Fruit fly (Drosophila melanogaster) whole organism, wandering third instar larva: ENCODE data around the gene CG8509.

ENCODE experiments used
- Abd-B ChIP-seq: fragments of >200 bp; optimal IDR thresholded peaks from 2 replicates; lab custom pipeline; 2017; ENCODE audit warnings: missing biosample characterization, missing genetic modification characterization
- CG32264 ChIP-seq: fragments of 200-800 bp; sonication (Bioruptor generic); optimal IDR thresholded peaks from 2 replicates; lab custom pipeline; 2016; ENCODE audit warnings: missing biosample characterization, missing genetic modification characterization
- CG9705 ChIP-seq: fragments of 200-800 bp; sonication (Bioruptor generic); optimal IDR thresholded peaks from 2 replicates; lab custom pipeline; 2018; ENCODE audit warnings: missing biosample characterization, mild to moderate bottlenecking, missing genetic modification characterization
- CrebA ChIP-seq: fragments of 200-800 bp; sonication (Bioruptor generic); optimal IDR thresholded peaks from 2 replicates; lab custom pipeline; 2016; ENCODE audit warnings: missing biosample characterization, mild to moderate bottlenecking, missing genetic modification characterization, borderline replicate concordance
- Dfd ChIP-seq: fragments of >200 bp; optimal IDR thresholded peaks from 2 replicates; lab custom pipeline; 2017; ENCODE audit warnings: missing biosample characterization, missing genetic modification characterization
- Dif ChIP-seq: fragments of 200-275, 200-300 bp; sonication (Bioruptor generic); optimal IDR thresholded peaks from 2 replicates; lab custom pipeline; 2018; ENCODE audit warnings: missing biosample characterization, missing genetic modification characterization; ENCODE audit not compliant: partially characterized antibody
- GATAd ChIP-seq: sonication (Bioruptor generic); optimal IDR thresholded peaks from 2 replicates; lab custom pipeline; 2016; ENCODE audit warnings: missing biosample characterization, missing genetic modification characterization
- HLH106 ChIP-seq: fragments of 200-800 bp; optimal IDR thresholded peaks from 3 replicates; lab custom pipeline; 2019; ENCODE audit warnings: missing biosample characterization, mild to moderate bottlenecking, missing genetic modification characterization, moderate library complexity
- Hnf4 ChIP-seq: fragments of 200-800 bp; sonication (Bioruptor generic); optimal IDR thresholded peaks from 2 replicates; lab custom pipeline; 2016; ENCODE audit warnings: missing biosample characterization, mild to moderate bottlenecking, missing genetic modification characterization
- Hr78 ChIP-seq: fragments of >200 bp; optimal IDR thresholded peaks from 2 replicates; lab custom pipeline; 2017; ENCODE audit warnings: missing biosample characterization, missing genetic modification characterization
- Hr83 ChIP-seq: fragments of 200-300 bp; sonication (Bioruptor generic); optimal IDR thresholded peaks from 2 replicates; lab custom pipeline; 2016; ENCODE audit warnings: missing biosample characterization, mild to moderate bottlenecking, missing genetic modification characterization, moderate library complexity; ENCODE audit not compliant: poor library complexity, severe bottlenecking
- Mio ChIP-seq: sonication (Bioruptor generic); optimal IDR thresholded peaks from 2 replicates; lab custom pipeline; 2016; ENCODE audit warnings: missing biosample characterization, missing genetic modification characterization
- Myc ChIP-seq: fragments of >200 bp; optimal IDR thresholded peaks from 2 replicates; lab custom pipeline; 2017
- N ChIP-seq: fragments of >200 bp; optimal IDR thresholded peaks from 2 replicates; lab custom pipeline; 2018; ENCODE audit warnings: missing biosample characterization, missing external identifiers, missing genetic modification characterization
- OdsH ChIP-seq: fragments of 200-800 bp; sonication (Bioruptor generic); optimal IDR thresholded peaks from 2 replicates; lab custom pipeline; 2016; ENCODE audit warnings: missing biosample characterization, mild to moderate bottlenecking, missing genetic modification characterization
- Rel ChIP-seq, 2 experiments: fragments of 200-800 bp; sonication (Bioruptor generic) in 1 of 2; optimal IDR thresholded peaks; 2 replicates in 1 of 2; 3 replicates in 1 of 2; lab custom pipeline; 2016 to 2019; ENCODE audit warnings: mild to moderate bottlenecking in 2 of 2, missing biosample characterization in 2 of 2, missing genetic modification characterization in 2 of 2, moderate library complexity in 1 of 2
- Sp1 ChIP-seq: fragments of 200-800 bp; sonication (Bioruptor generic); optimal IDR thresholded peaks from 3 replicates; lab custom pipeline; 2019; ENCODE audit warnings: missing biosample characterization, mild to moderate bottlenecking, missing genetic modification characterization, moderate library complexity
- Vsx2 ChIP-seq: fragments of 200-300, 225-300 bp; sonication (Bioruptor generic); optimal IDR thresholded peaks from 2 replicates; lab custom pipeline; 2018; ENCODE audit warnings: missing biosample characterization, missing genetic modification characterization; ENCODE audit not compliant: partially characterized antibody
- br ChIP-seq: fragments of 200-800 bp; sonication (Bioruptor generic); optimal IDR thresholded peaks from 2 replicates; lab custom pipeline; 2016; ENCODE audit warnings: missing biosample characterization, missing genetic modification characterization
- brk ChIP-seq: fragments of 200-800 bp; sonication (Bioruptor generic); optimal IDR thresholded peaks from 2 replicates; lab custom pipeline; 2016; ENCODE audit warnings: missing biosample characterization, mild to moderate bottlenecking, missing genetic modification characterization
- dl ChIP-seq, 2 experiments: fragments of 175-275, 200-275 bp in 1 of 2; fragments of 200-275 bp in 1 of 2; sonication (Bioruptor generic); optimal IDR thresholded peaks; lab custom pipeline; 2018; ENCODE audit warnings: mild to moderate bottlenecking in 2 of 2, missing biosample characterization in 2 of 2, missing genetic modification characterization in 2 of 2, moderate library complexity in 2 of 2; ENCODE audit not compliant: partially characterized antibody in 2 of 2, insufficient read depth in 1 of 2
- dmrt93B ChIP-seq: fragments of 200-800 bp; sonication (Bioruptor generic); optimal IDR thresholded peaks from 2 replicates; lab custom pipeline; 2018; ENCODE audit warnings: missing biosample characterization, mild to moderate bottlenecking, missing genetic modification characterization
- dsf ChIP-seq: sonication (Bioruptor generic); optimal IDR thresholded peaks from 2 replicates; lab custom pipeline; 2016; ENCODE audit warnings: missing biosample characterization, missing genetic modification characterization, borderline replicate concordance
- ey ChIP-seq: fragments of 200-800 bp; sonication (Bioruptor generic); optimal IDR thresholded peaks from 2 replicates; lab custom pipeline; 2016; ENCODE audit warnings: missing biosample characterization, missing genetic modification characterization
- foxo ChIP-seq, 2 experiments: fragments of 200-800 bp; sonication (Bioruptor generic); optimal IDR thresholded peaks; 2 replicates in 1 of 2; 3 replicates in 1 of 2; lab custom pipeline; 2016 to 2017; ENCODE audit warnings: missing biosample characterization in 2 of 2, missing genetic modification characterization in 2 of 2
- fru ChIP-seq: fragments of 200-800 bp; sonication (Bioruptor generic); optimal IDR thresholded peaks from 3 replicates; lab custom pipeline; 2016; ENCODE audit warnings: missing biosample characterization, mild to moderate bottlenecking, missing genetic modification characterization
- h ChIP-seq: fragments of 200-800 bp; sonication (Bioruptor generic); optimal IDR thresholded peaks from 3 replicates; lab custom pipeline; 2016; ENCODE audit warnings: missing biosample characterization, mild to moderate bottlenecking, missing genetic modification characterization
- jim ChIP-seq: fragments of 175-275, 200-325 bp; sonication (Bioruptor generic); optimal IDR thresholded peaks from 2 replicates; lab custom pipeline; 2016; ENCODE audit warnings: missing biosample characterization, mild to moderate bottlenecking, missing genetic modification characterization
- lola ChIP-seq: fragments of >200 bp; optimal IDR thresholded peaks from 2 replicates; lab custom pipeline; 2017; ENCODE audit warnings: missing biosample characterization, missing genetic modification characterization
- pan ChIP-seq: fragments of >200 bp; optimal IDR thresholded peaks from 2 replicates; lab custom pipeline; 2017
- psq ChIP-seq: fragments of 200-800 bp; sonication (Bioruptor generic); optimal IDR thresholded peaks from 3 replicates; lab custom pipeline; 2017; ENCODE audit warnings: missing biosample characterization, mild to moderate bottlenecking, missing genetic modification characterization, moderate library complexity
- rgr ChIP-seq: fragments of 200-800 bp; sonication (Bioruptor generic); optimal IDR thresholded peaks from 3 replicates; lab custom pipeline; 2016; ENCODE audit warnings: missing biosample characterization, mild to moderate bottlenecking, missing genetic modification characterization
- sage ChIP-seq: fragments of 200-800 bp; sonication (Bioruptor generic); optimal IDR thresholded peaks from 2 replicates; lab custom pipeline; 2016; ENCODE audit warnings: missing biosample characterization, mild to moderate bottlenecking, missing genetic modification characterization
- sv ChIP-seq: fragments of 200-800 bp; sonication (Bioruptor generic); optimal IDR thresholded peaks from 3 replicates; lab custom pipeline; 2016; ENCODE audit warnings: missing biosample characterization, missing genetic modification characterization
- tai ChIP-seq: sonication (Bioruptor generic); optimal IDR thresholded peaks from 2 replicates; lab custom pipeline; 2016; ENCODE audit warnings: missing biosample characterization, missing genetic modification characterization
- woc ChIP-seq: sonication (Bioruptor generic); optimal IDR thresholded peaks from 2 replicates; lab custom pipeline; 2016; ENCODE audit warnings: missing biosample characterization, mild to moderate bottlenecking, missing genetic modification characterization

Gene CG8509

DNA sequence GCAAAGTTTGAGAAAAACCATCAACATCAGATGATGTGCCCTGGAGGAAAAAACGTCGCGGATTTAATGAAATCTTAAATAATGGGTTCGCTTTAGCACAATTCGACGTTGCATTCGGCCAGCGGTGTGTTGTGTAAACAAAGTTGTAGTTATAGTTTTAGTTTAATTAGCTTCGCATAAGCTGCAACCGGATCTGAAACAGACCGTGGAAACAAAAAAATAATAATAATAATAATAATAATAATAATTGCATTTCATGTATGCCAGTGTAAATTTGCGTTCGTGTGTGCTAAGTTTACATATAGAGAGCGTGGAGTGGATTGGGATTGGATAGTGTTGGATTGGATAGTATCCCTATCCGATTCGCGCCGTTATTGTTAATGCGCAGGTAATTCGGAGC is 4.6 kb upstream of the CG8509 start:
- no peak for TF ChIP-seq brk (GFP tag; lab: Kevin White, UChicago)
- TF ChIP-seq woc (GFP tag; lab: Kevin White, UChicago) = no peak
- no peak for TF ChIP-seq Myc
- no peak for TF ChIP-seq Dif (GFP tag; lab: Kevin White, UChicago)
- TF ChIP-seq HLH106 = no peak
- no peak for TF ChIP-seq N (GFP tag; lab: Kevin White, UChicago)
- TF ChIP-seq tai (GFP tag; lab: Kevin White, UChicago) = no peak
- no peak for TF ChIP-seq fru
- TF ChIP-seq jim (GFP tag; lab: Kevin White, UChicago) = no peak
- TF ChIP-seq sv (GFP tag; lab: Kevin White, UChicago) = no peak

DNA sequence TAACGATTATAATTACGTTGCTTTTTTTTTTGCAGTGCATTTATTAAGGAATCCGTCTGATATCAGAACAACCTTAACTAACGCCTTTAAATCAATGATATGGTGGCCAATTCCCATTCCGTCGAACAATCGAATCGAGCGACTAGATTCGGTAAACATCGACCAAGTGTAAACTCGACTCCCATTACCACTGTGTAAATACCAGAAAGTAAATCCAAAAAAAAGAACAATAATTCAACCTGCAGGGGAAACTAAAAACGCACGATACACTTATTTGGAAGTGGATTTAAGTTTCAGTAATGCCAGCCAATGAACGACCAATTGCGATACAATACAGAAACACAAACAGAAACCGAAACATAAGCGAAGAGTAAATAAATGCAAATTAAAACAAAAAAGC is 3.8 kb upstream of the CG8509 start:
- TF ChIP-seq CG9705 (GFP tag; lab: Kevin White, UChicago) (no peak), woc (GFP tag; lab: Kevin White, UChicago) (no peak), brk (GFP tag; lab: Kevin White, UChicago) (no peak)

DNA sequence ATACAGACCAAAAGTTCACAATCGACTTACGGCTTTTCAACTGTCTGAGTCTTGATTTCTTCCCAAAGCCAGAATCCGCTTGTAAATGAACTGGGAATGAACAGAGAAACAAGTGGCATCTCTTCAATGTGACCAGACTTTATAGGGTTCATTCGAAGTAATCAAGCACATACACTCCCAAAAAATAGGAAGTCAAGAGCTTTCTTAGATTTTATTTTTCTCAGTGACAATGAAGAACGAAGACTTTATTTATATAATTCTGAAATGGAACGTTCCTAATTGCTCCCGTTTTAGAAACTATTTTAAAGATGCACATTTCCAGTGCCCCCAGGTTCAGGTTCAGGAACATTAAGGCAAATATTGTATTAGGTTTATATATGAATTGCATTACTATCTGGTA is 1.4 kb upstream of the CG8509 start:
- no peak for TF ChIP-seq sv (GFP tag; lab: Kevin White, UChicago)
- TF ChIP-seq dmrt93B = no peak
- no peak for TF ChIP-seq Dif (GFP tag; lab: Kevin White, UChicago)
- TF ChIP-seq fru = no peak
- no peak for TF ChIP-seq dsf (GFP tag; lab: Kevin White, UChicago)
- TF ChIP-seq Rel (GFP tag; optimal IDR thresholded peaks at IDR 0.05; lab: Kevin White, UChicago) = no peak
- no peak for TF ChIP-seq Rel (tag; optimal IDR thresholded peaks at IDR 0.05; lab: Kevin White, UChicago)
- TF ChIP-seq psq (GFP tag; lab: Kevin White, UChicago) = no peak
- TF ChIP-seq ey (GFP tag; lab: Kevin White, UChicago) = no peak
- no peak for TF ChIP-seq foxo (GFP tag; optimal IDR thresholded peaks at IDR 0.05; lab: Kevin White, UChicago)
- no peak for TF ChIP-seq N (GFP tag; lab: Kevin White, UChicago)
- no peak for TF ChIP-seq Vsx2 (GFP tag; lab: Kevin White, UChicago)
- TF ChIP-seq jim (GFP tag; lab: Kevin White, UChicago) = no peak
- TF ChIP-seq Hnf4 (GFP tag; lab: Kevin White, UChicago) = no peak
- TF ChIP-seq Hr78 (GFP tag; lab: Kevin White, UChicago) = no peak
- TF ChIP-seq tai (GFP tag; lab: Kevin White, UChicago) = no peak
- TF ChIP-seq lola (GFP tag; lab: Kevin White, UChicago) = no peak
- no peak for TF ChIP-seq h
- TF ChIP-seq, all 38 proteins: peak for 0

DNA sequence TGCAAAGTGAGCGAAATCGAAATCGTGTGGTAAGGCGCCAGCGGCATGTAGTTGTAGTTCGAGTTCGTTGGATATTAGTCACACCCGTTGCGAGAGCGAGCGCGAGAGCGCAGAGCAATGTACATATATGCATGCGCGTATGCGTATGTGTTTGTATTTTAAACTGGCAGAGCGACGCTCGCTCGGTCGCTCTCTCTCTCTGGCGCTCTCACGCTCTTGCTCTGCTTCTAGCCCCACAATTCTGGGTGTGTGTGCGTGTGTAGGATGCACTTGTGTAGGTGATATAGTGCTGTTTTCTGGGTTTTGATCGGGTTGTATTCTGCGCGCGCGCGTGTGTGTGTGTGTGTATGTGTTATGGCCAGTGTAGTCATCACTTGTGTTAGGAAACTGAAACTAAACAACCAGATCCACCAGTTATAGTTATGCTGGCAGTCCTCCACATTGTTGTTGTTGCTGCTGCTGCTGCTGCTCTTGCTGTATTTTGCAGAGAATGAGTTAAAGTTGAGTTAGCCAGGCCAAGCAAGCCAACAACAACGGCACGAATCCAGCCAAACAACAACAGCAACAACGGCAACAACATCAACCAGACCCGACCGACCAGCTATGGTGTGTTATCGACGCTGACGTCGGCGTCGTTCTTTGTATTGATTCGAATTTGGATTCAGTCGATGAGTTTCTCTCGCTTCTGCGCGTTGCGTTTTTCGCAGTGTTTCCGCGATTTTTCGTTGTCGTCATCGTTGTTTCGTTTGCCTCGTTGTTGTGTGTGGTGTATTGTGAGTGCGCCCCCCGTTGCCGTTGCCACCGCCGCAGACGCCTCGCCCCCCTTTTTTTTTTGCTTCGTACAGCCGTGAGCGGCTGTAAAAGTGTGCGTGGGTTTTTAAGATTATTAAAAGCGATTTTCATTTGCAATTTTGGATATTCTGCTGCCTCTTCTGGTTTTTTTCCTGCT is 2.6 kb downstream of the CG8509 start:
- TF ChIP-seq Abd-B (peak; percentile 41), dsf (GFP tag; lab: Kevin White, UChicago) (peak; percentile 40), brk (GFP tag; lab: Kevin White, UChicago) (peak; percentile 66), fru (peak; percentile 13), br (peak; percentile 47), Rel (GFP tag; optimal IDR thresholded peaks at IDR 0.05; lab: Kevin White, UChicago) (peak; percentile 17), Rel (tag; optimal IDR thresholded peaks at IDR 0.05; lab: Kevin White, UChicago) (peak; percentile 28), rgr (GFP tag; lab: Kevin White, UChicago) (peak; percentile 23), Dfd (GFP tag; lab: Kevin White, UChicago) (no peak), Sp1 (GFP tag; lab: Kevin White, UChicago) (peak; percentile 15), woc (GFP tag; lab: Kevin White, UChicago) (peak; percentile 40), sv (GFP tag; lab: Kevin White, UChicago) (no peak), lola (GFP tag; lab: Kevin White, UChicago) (no peak), sage (GFP tag; lab: Kevin White, UChicago) (peak; percentile 44), CG32264 (GFP tag; lab: Kevin White, UChicago) (peak; percentile 22), CG9705 (GFP tag; lab: Kevin White, UChicago) (no peak), CrebA (GFP tag; lab: Kevin White, UChicago) (peak; percentile 70), Hnf4 (GFP tag; lab: Kevin White, UChicago) (peak; percentile 2), ey (GFP tag; lab: Kevin White, UChicago) (peak; percentile 16), Dif (GFP tag; lab: Kevin White, UChicago) (peak; percentile 99), Hr78 (GFP tag; lab: Kevin White, UChicago) (peak; percentile 5), HLH106 (no peak), GATAd (no peak), Mio (GFP tag; lab: Kevin White, UChicago) (no peak), dl (GFP tag; optimal IDR thresholded peaks at IDR 0.05; lab: Kevin White, UChicago; ENCODE audit: insufficient read depth in 1 of 2, partially characterized antibody in 2 of 2) (peak; percentile 98 to 99), pan (lab: Kevin White, UChicago) (no peak), psq (GFP tag; lab: Kevin White, UChicago) (peak; percentile 65), jim (GFP tag; lab: Kevin White, UChicago) (peak; percentile 26), Myc (no peak), OdsH (peak; percentile 17), Hr83 (peak; percentile 69), foxo (GFP tag; optimal IDR thresholded peaks at IDR 0.05; lab: Kevin White, UChicago) (peak; percentile 15 to 53), Vsx2 (GFP tag; lab: Kevin White, UChicago) (peak; percentile 93), tai (GFP tag; lab: Kevin White, UChicago) (no peak), dmrt93B (no peak)
